Fruit fly (Drosophila melanogaster) whole organism, embryonic: ENCODE data around the gene spo.

Experiments used
- C15 ChIP-seq: fragments of 200-800 bp; sonication (Bioruptor generic); IDR thresholded peaks from 3 replicates; pipeline ENCODE4 v1.3.6; 2022; ENCODE audit warnings: missing biosample characterization, missing genetic modification characterization
- CG1024 ChIP-seq: fragments of 200-800 bp; sonication (Bioruptor generic); IDR thresholded peaks from 2 replicates; pipeline ENCODE4 v1.3.6; 2022; ENCODE audit warnings: missing biosample characterization, missing genetic modification characterization
- CG10267 ChIP-seq: fragments of 200-800 bp; sonication (Bioruptor generic); optimal IDR thresholded peaks from 2 replicates; lab custom pipeline; 2018; ENCODE audit warnings: missing biosample characterization, mild to moderate bottlenecking, missing genetic modification characterization, moderate library complexity
- CG11247 ChIP-seq: fragments of 200-800 bp; sonication (Bioruptor generic); IDR thresholded peaks from 2 replicates; pipeline ENCODE4 v1.3.6; 2022; ENCODE audit warnings: missing biosample characterization, missing genetic modification characterization
- CG11560 ChIP-seq: fragments of 200-800 bp; sonication (Bioruptor generic); IDR thresholded peaks from 3 replicates; pipeline ENCODE4 v1.3.6; 2022; ENCODE audit warnings: missing biosample characterization, missing genetic modification characterization
- CG12104 ChIP-seq: fragments of 200-800 bp; sonication (Bioruptor generic); optimal IDR thresholded peaks from 3 replicates; lab custom pipeline; 2016; ENCODE audit warnings: missing biosample characterization, missing genetic modification characterization
- CG12299 ChIP-seq: fragments of 200-800 bp; sonication (Bioruptor generic); optimal IDR thresholded peaks from 2 replicates; lab custom pipeline; 2018; ENCODE audit warnings: missing biosample characterization, mild to moderate bottlenecking, missing genetic modification characterization
- CG12942 ChIP-seq: fragments of 200-800 bp; sonication (Bioruptor generic); optimal IDR thresholded peaks from 3 replicates; lab custom pipeline; 2016; ENCODE audit warnings: missing biosample characterization, missing genetic modification characterization
- CG13424 ChIP-seq: fragments of 200-800 bp; sonication (Bioruptor generic); optimal IDR thresholded peaks from 2 replicates; lab custom pipeline; 2019; ENCODE audit warnings: missing biosample characterization, mild to moderate bottlenecking, missing genetic modification characterization, moderate library complexity
- CG14667 ChIP-seq: fragments of 200-800 bp; sonication (Bioruptor generic); IDR thresholded peaks from 2 replicates; pipeline ENCODE4 v1.3.6; 2022; ENCODE audit warnings: missing biosample characterization, missing genetic modification characterization
- CG15011 ChIP-seq: fragments of 200-800 bp; sonication (Bioruptor generic); optimal IDR thresholded peaks from 3 replicates; lab custom pipeline; 2018; ENCODE audit warnings: missing biosample characterization, mild to moderate bottlenecking, missing genetic modification characterization
- CG15269 ChIP-seq: fragments of 200-800 bp; sonication (Bioruptor generic); optimal IDR thresholded peaks from 2 replicates; lab custom pipeline; 2018; ENCODE audit warnings: missing biosample characterization, mild to moderate bottlenecking, missing genetic modification characterization, moderate library complexity
- CG15696 ChIP-seq: fragments of 200-800 bp; sonication (Bioruptor generic); optimal IDR thresholded peaks from 2 replicates; lab custom pipeline; 2019; ENCODE audit warnings: missing biosample characterization, mild to moderate bottlenecking, missing genetic modification characterization, moderate library complexity
- CG17912 ChIP-seq: fragments of 200-800 bp; sonication (Bioruptor generic); optimal IDR thresholded peaks from 2 replicates; lab custom pipeline; 2018; ENCODE audit warnings: missing biosample characterization, mild to moderate bottlenecking, missing genetic modification characterization
- CG18262 ChIP-seq: fragments of 200-800 bp; optimal IDR thresholded peaks from 3 replicates; lab custom pipeline; 2019; ENCODE audit warnings: missing biosample characterization, mild to moderate bottlenecking, missing genetic modification characterization, moderate library complexity
- CG34376 ChIP-seq: fragments of 200-800 bp; sonication (Bioruptor generic); optimal IDR thresholded peaks from 2 replicates; lab custom pipeline; 2018; ENCODE audit warnings: missing biosample characterization, mild to moderate bottlenecking, missing genetic modification characterization
- CG4730 ChIP-seq: fragments of 200-800 bp; sonication (Bioruptor generic); IDR thresholded peaks from 2 replicates; pipeline ENCODE4 v1.3.6; 2022; ENCODE audit warnings: missing biosample characterization, missing genetic modification characterization
- CG4820 ChIP-seq: fragments of 200-800 bp; sonication (Bioruptor generic); optimal IDR thresholded peaks from 3 replicates; lab custom pipeline; 2016; ENCODE audit warnings: missing biosample characterization, missing genetic modification characterization
- CG6272 ChIP-seq: fragments of 200-800 bp; sonication (Bioruptor generic); IDR thresholded peaks from 2 replicates; pipeline ENCODE4 v1.3.6; 2022; ENCODE audit warnings: missing biosample characterization, missing genetic modification characterization
- CG7372 ChIP-seq: fragments of 200-800 bp; sonication (Bioruptor generic); IDR thresholded peaks from 2 replicates; pipeline ENCODE4 v1.3.6; 2022; ENCODE audit warnings: missing biosample characterization, missing genetic modification characterization
- CG7839 ChIP-seq: fragments of 200-800 bp; sonication (Bioruptor generic); optimal IDR thresholded peaks from 3 replicates; lab custom pipeline; 2018; ENCODE audit warnings: missing biosample characterization, mild to moderate bottlenecking, missing genetic modification characterization, moderate library complexity
- CG7963 ChIP-seq: fragments of 200-800 bp; sonication (Bioruptor generic); IDR thresholded peaks from 3 replicates; pipeline ENCODE4 v1.3.6; 2022; ENCODE audit warnings: missing biosample characterization, missing genetic modification characterization; ENCODE audit not compliant: partially characterized antibody
- Chrac-16 ChIP-seq: fragments of 200-800 bp; sonication (Bioruptor generic); optimal IDR thresholded peaks from 3 replicates; lab custom pipeline; 2016; ENCODE audit warnings: missing biosample characterization, missing genetic modification characterization
- CoRest ChIP-seq: fragments of 200-800 bp; sonication (Bioruptor generic); optimal IDR thresholded peaks from 3 replicates; lab custom pipeline; 2018; ENCODE audit warnings: missing biosample characterization, mild to moderate bottlenecking, missing genetic modification characterization, moderate library complexity
- Dbx ChIP-seq: fragments of 200-800 bp; sonication (Bioruptor generic); IDR thresholded peaks from 3 replicates; pipeline ENCODE4 v1.3.6; 2022; ENCODE audit warnings: missing biosample characterization, missing genetic modification characterization
- HLHmδ ChIP-seq: fragments of 200-800 bp; sonication (Bioruptor generic); optimal IDR thresholded peaks from 2 replicates; lab custom pipeline; 2018; ENCODE audit warnings: missing biosample characterization, mild to moderate bottlenecking, missing genetic modification characterization, moderate library complexity
- Mad ChIP-seq: fragments of 200-800 bp; sonication (Bioruptor generic); optimal IDR thresholded peaks from 2 replicates; lab custom pipeline; 2016; ENCODE audit warnings: missing biosample characterization, missing genetic modification characterization
- Med ChIP-seq: fragments of 200-800 bp; sonication (Bioruptor generic); peaks from one replicate; lab custom pipeline; 2016; ENCODE audit warnings: missing biosample characterization, missing genetic modification characterization, mild to moderate bottlenecking, inconsistent platforms, moderate library complexity
- Mrtf ChIP-seq: fragments of 200-800 bp; sonication (Bioruptor generic); IDR thresholded peaks from 3 replicates; pipeline ENCODE4 v1.3.6; 2022; ENCODE audit warnings: missing biosample characterization, missing genetic modification characterization
- NfI ChIP-seq: fragments of 200-800 bp; sonication (Bioruptor generic); optimal IDR thresholded peaks from 3 replicates; lab custom pipeline; 2018; ENCODE audit warnings: missing biosample characterization, mild to moderate bottlenecking, missing genetic modification characterization, moderate library complexity
- Oli ChIP-seq: fragments of 200-800 bp; sonication (Bioruptor generic); optimal IDR thresholded peaks from 2 replicates; lab custom pipeline; 2018; ENCODE audit warnings: missing biosample characterization, mild to moderate bottlenecking, missing genetic modification characterization, moderate library complexity
- PHDP ChIP-seq: fragments of 200-800 bp; sonication (Bioruptor generic); optimal IDR thresholded peaks from 3 replicates; lab custom pipeline; 2018; ENCODE audit warnings: missing biosample characterization, mild to moderate bottlenecking, missing genetic modification characterization, moderate library complexity
- Vsx1 ChIP-seq: fragments of 200-800 bp; sonication (Bioruptor generic); optimal IDR thresholded peaks from 2 replicates; lab custom pipeline; 2017; ENCODE audit warnings: missing biosample characterization, mild to moderate bottlenecking, missing genetic modification characterization, missing genetic modification reagents
- Xrp1 ChIP-seq: fragments of 200-800 bp; sonication (Bioruptor generic); IDR thresholded peaks from 2 replicates; pipeline ENCODE4 v1.3.6; 2022; ENCODE audit warnings: missing biosample characterization, missing genetic modification characterization
- az2 ChIP-seq: fragments of 200-800 bp; sonication (Bioruptor generic); optimal IDR thresholded peaks from 3 replicates; lab custom pipeline; 2016; ENCODE audit warnings: missing biosample characterization, missing genetic modification characterization
- bbx ChIP-seq: fragments of 200-800 bp; sonication (Bioruptor generic); IDR thresholded peaks from 2 replicates; pipeline ENCODE4 v1.3.6; 2022; ENCODE audit warnings: missing biosample characterization, missing genetic modification characterization; ENCODE audit not compliant: partially characterized antibody
- bcd ChIP-seq: fragments of 200-800 bp; sonication (Bioruptor generic); optimal IDR thresholded peaks from 2 replicates; lab custom pipeline; 2017; ENCODE audit warnings: missing biosample characterization, mild to moderate bottlenecking, missing genetic modification characterization
- crol ChIP-seq: fragments of 200-800 bp; sonication (Bioruptor generic); IDR thresholded peaks from 2 replicates; pipeline ENCODE4 v1.3.6; 2022; ENCODE audit warnings: missing biosample characterization, missing genetic modification characterization
- klu ChIP-seq: fragments of 200-800 bp; sonication (Bioruptor generic); IDR thresholded peaks from 2 replicates; pipeline ENCODE4 v1.3.6; 2022; ENCODE audit warnings: missing biosample characterization, missing genetic modification characterization
- knrl ChIP-seq: fragments of 200-800 bp; sonication (Bioruptor generic); IDR thresholded peaks from 3 replicates; pipeline ENCODE4 v1.3.6; 2022; ENCODE audit warnings: missing biosample characterization, missing genetic modification characterization; ENCODE audit not compliant: partially characterized antibody
- lmd ChIP-seq: fragments of 200-800 bp; sonication (Bioruptor generic); IDR thresholded peaks from 2 replicates; pipeline ENCODE4 v1.3.6; 2022; ENCODE audit warnings: missing biosample characterization, missing genetic modification characterization
- nmo ChIP-seq: fragments of 200-800 bp; sonication (Bioruptor generic); optimal IDR thresholded peaks from 2 replicates; lab custom pipeline; 2018; ENCODE audit warnings: missing biosample characterization, mild to moderate bottlenecking, missing genetic modification characterization, moderate library complexity
- pnt ChIP-seq: fragments of 200-800 bp; sonication (Bioruptor generic); optimal IDR thresholded peaks from 3 replicates; lab custom pipeline; 2016; ENCODE audit warnings: missing biosample characterization, missing genetic modification characterization
- prd ChIP-seq, 3 experiments: fragments of >200 bp in 2 of 3; fragments of 200-800 bp in 1 of 3; sonication (Bioruptor generic) in 1 of 3; optimal IDR thresholded peaks in 2 of 3; IDR thresholded peaks in 1 of 3; 2 replicates in 2 of 3; 3 replicates in 1 of 3; pipeline versions ENCODE4 v1.3.6 to Lab custom; 2017 to 2022; ENCODE audit warnings: missing biosample characterization in 1 of 3, missing genetic modification characterization in 1 of 3
- sd ChIP-seq: fragments of 200-800 bp; sonication (Bioruptor generic); optimal IDR thresholded peaks from 3 replicates; lab custom pipeline; 2018; ENCODE audit warnings: missing biosample characterization, mild to moderate bottlenecking, missing genetic modification characterization, moderate library complexity
- sens ChIP-seq: fragments of 200-800 bp; sonication (Bioruptor generic); peaks from one replicate; lab custom pipeline; 2016; ENCODE audit warnings: missing biosample characterization, missing genetic modification characterization
- stc ChIP-seq: fragments of 200-800 bp; sonication (Bioruptor generic); IDR thresholded peaks from 2 replicates; pipeline ENCODE4 v1.3.6; 2022; ENCODE audit warnings: missing biosample characterization, missing genetic modification characterization
- tll ChIP-seq, 2 experiments: fragments of 200-800 bp in 1 of 2; fragments of >200 bp in 1 of 2; sonication (Bioruptor generic) in 1 of 2; optimal IDR thresholded peaks; 2 replicates each; lab custom pipeline; 2017 to 2019; ENCODE audit warnings: missing biosample characterization in 2 of 2, missing genetic modification characterization in 2 of 2, mild to moderate bottlenecking in 1 of 2, moderate library complexity in 1 of 2
- vfl ChIP-seq: fragments of 200-800 bp; sonication (Bioruptor generic); optimal IDR thresholded peaks from 2 replicates; lab custom pipeline; 2016; ENCODE audit warnings: missing biosample characterization, missing genetic modification characterization
- zen ChIP-seq: fragments of 200-800 bp; sonication (Bioruptor generic); optimal IDR thresholded peaks from 3 replicates; lab custom pipeline; 2018; ENCODE audit warnings: missing biosample characterization, mild to moderate bottlenecking, missing genetic modification characterization, moderate library complexity

Gene spo

dm6 chr3L:5554377-5554776 lies 38.0 kb downstream of the spo start (continued):
- peak; percentile 73 for TF ChIP-seq CG7839 (tag; lab: Kevin White, UChicago)
- TF ChIP-seq bbx = no peak
- peak; percentile 71 for TF ChIP-seq CG14667 (GFP tag; lab: Robert Waterston, UW)
- TF ChIP-seq Mrtf = peak; percentile 65; the same call in 1 of the 3 replicates
- TF ChIP-seq CG12942 = peak; percentile 22
- no peak for TF ChIP-seq CG7963 (GFP tag; lab: Robert Waterston, UW)
- TF ChIP-seq Vsx1 = no peak
- no peak for TF ChIP-seq CG15696 (tag; lab: Kevin White, UChicago)
- no peak for TF ChIP-seq tll (GFP tag; optimal IDR thresholded peaks at IDR 0.05; lab: Kevin White, UChicago)
- TF ChIP-seq sd = peak; percentile 46
- TF ChIP-seq sens (GFP tag; lab: Kevin White, UChicago) = peak; percentile 56
- TF ChIP-seq CG7372 (GFP tag; lab: Robert Waterston, UW) = peak; percentile 67
- 0 out of 2 replicates have a peak, but pooled peaks have one; percentile 4 for TF ChIP-seq CG1024
- no peak for TF ChIP-seq CG12104
- TF ChIP-seq bcd (GFP tag; lab: Kevin White, UChicago) = peak; percentile 14
- no peak for TF ChIP-seq stc (GFP tag; lab: Robert Waterston, UW)
- peak; percentile 52 for TF ChIP-seq nmo (GFP tag; lab: Kevin White, UChicago)
- no peak for TF ChIP-seq CG12299 (tag; lab: Kevin White, UChicago)
- peak; percentile 57 for TF ChIP-seq PHDP (tag; lab: Kevin White, UChicago)
- TF ChIP-seq az2 = peak; percentile 35
- TF ChIP-seq Dbx (GFP tag; lab: Robert Waterston, UW) = peak; percentile 81; the same call in 2 of the 3 replicates
- TF ChIP-seq lmd (GFP tag; lab: Robert Waterston, UW) = peak; percentile 82
- no peak for TF ChIP-seq Mad
- TF ChIP-seq pnt = no peak
- TF ChIP-seq Xrp1 = peak; percentile 62; the same call in 1 of the 2 replicates
- TF ChIP-seq Chrac-16 = peak; percentile 46
- TF ChIP-seq knrl = no peak
- TF ChIP-seq crol = no peak
- no peak for TF ChIP-seq CG15011
- peak; percentile 60 for TF ChIP-seq NfI (GFP tag; lab: Kevin White, UChicago)
- TF ChIP-seq zen (tag; lab: Kevin White, UChicago) = no peak
- peak; percentile 54 for TF ChIP-seq CG11247
- TF ChIP-seq CG17912 (GFP tag; lab: Kevin White, UChicago) = no peak
- no peak for TF ChIP-seq HLHmδ
- peak; percentile 12 for TF ChIP-seq CG4820 (GFP tag; lab: Kevin White, UChicago)
- peak; percentile 82 for TF ChIP-seq CG15269 (tag; lab: Kevin White, UChicago)
- peak; percentile 35; the same call in 1 of the 2 replicates for TF ChIP-seq CG4730 (GFP tag; lab: Robert Waterston, UW)
- TF ChIP-seq vfl (GFP tag; lab: Kevin White, UChicago) = no peak
- peak; percentile 57 for TF ChIP-seq CG13424
- TF ChIP-seq klu = peak; percentile 28; the same call in 1 of the 2 replicates
- TF ChIP-seq prd (optimal IDR thresholded peaks at IDR 0.05; lab: Kevin White, UChicago) = no peak
- peak; percentile 77 for TF ChIP-seq prd (GFP tag; IDR thresholded peaks at IDR 0.05; lab: Robert Waterston, UW)
- peak; percentile 35 for TF ChIP-seq CG18262 (tag; lab: Kevin White, UChicago)
- TF ChIP-seq CoRest = peak; percentile 67
- TF ChIP-seq CG10267 (tag; lab: Kevin White, UChicago) = peak; percentile 31
- TF ChIP-seq C15 (GFP tag; lab: Robert Waterston, UW) = 0 out of 3 replicates have a peak, but pooled peaks have one; percentile 35
- TF ChIP-seq Oli = peak; percentile 47
- TF ChIP-seq CG11560 = peak; percentile 47; the same call in 1 of the 3 replicates
- TF ChIP-seq CG6272 (GFP tag; lab: Robert Waterston, UW) = no peak
- TF ChIP-seq Med (GFP tag; lab: Kevin White, UChicago) = peak; percentile 79
- no peak for TF ChIP-seq CG34376 (GFP tag; lab: Kevin White, UChicago)
